Fruit fly (Drosophila melanogaster): ENCODE results near the gene Eip75B.

dm6 chr3L:17971067-17971772 is 93.3 kb downstream of the Eip75B start:
- TF ChIP-seq Myc (optimal IDR thresholded peaks at IDR 0.05) (no peak), psq (optimal IDR thresholded peaks at IDR 0.05) (no peak), insv (optimal IDR thresholded peaks at IDR 0.05) (no peak)
